Worm (Caenorhabditis elegans) whole organism, young adult: ENCODE data around the gene str-68.

Experiments used
- B0035.1 ChIP-seq: sonication (generic microtip); optimal IDR thresholded peaks from 2 replicates; lab custom pipeline; 2016; ENCODE audit warnings: missing genetic modification characterization, mild to moderate bottlenecking, missing compliant biosample characterization, missing genotype, missing genetic modification reagents
- B0261.1 ChIP-seq: sonication (generic microtip); optimal IDR thresholded peaks from 2 replicates; lab custom pipeline; 2016; ENCODE audit warnings: mild to moderate bottlenecking, missing genetic modification characterization, moderate library complexity, missing compliant biosample characterization
- F10E7.11 ChIP-seq: sonication (generic microtip); optimal IDR thresholded peaks from 2 replicates; lab custom pipeline; 2017; ENCODE audit warnings: mild to moderate bottlenecking, missing genetic modification characterization, moderate library complexity, missing compliant biosample characterization
- F49E8.2 ChIP-seq: sonication (generic microtip); optimal IDR thresholded peaks from 3 replicates; lab custom pipeline; 2017; ENCODE audit warnings: missing genetic modification characterization, mild to moderate bottlenecking, missing compliant biosample characterization, antibody characterized with exemption, moderate library complexity; ENCODE audit not compliant: insufficient read depth
- F57C9.4 ChIP-seq: sonication (generic microtip); optimal IDR thresholded peaks from 2 replicates; lab custom pipeline; 2017; ENCODE audit warnings: mild to moderate bottlenecking, missing genetic modification characterization, missing compliant biosample characterization
- K11D2.4 ChIP-seq: fragments of 200-800 bp; sonication (Bioruptor generic); IDR thresholded peaks from 2 replicates; pipeline ENCODE4 v1.3.6; 2022; ENCODE audit warnings: missing genetic modification reagents, missing genetic modification characterization, missing compliant biosample characterization
- T26A5.8 ChIP-seq: sonication (generic microtip); optimal IDR thresholded peaks from 2 replicates; lab custom pipeline; 2016; ENCODE audit warnings: missing genetic modification characterization, missing compliant biosample characterization
- Y67H2A.10 ChIP-seq: fragments of 200-800 bp; sonication (Bioruptor generic); conservative IDR thresholded peaks from 2 replicates; pipeline ENCODE4 v1.3.6; 2022; ENCODE audit warnings: missing genetic modification reagents, missing genetic modification characterization, missing compliant biosample characterization
- ZK185.1 ChIP-seq: sonication (generic microtip); optimal IDR thresholded peaks from 2 replicates; lab custom pipeline; 2016; ENCODE audit warnings: mild to moderate bottlenecking, missing genetic modification characterization, missing compliant biosample characterization; ENCODE audit not compliant: poor library complexity, severe bottlenecking
- atf-7 ChIP-seq: sonication (generic microtip); optimal IDR thresholded peaks from 2 replicates; lab custom pipeline; 2017; ENCODE audit warnings: mild to moderate bottlenecking, missing genetic modification characterization, missing compliant biosample characterization
- athp-1 ChIP-seq: sonication (generic microtip); optimal IDR thresholded peaks from 2 replicates; lab custom pipeline; 2017; ENCODE audit warnings: mild to moderate bottlenecking, missing genetic modification characterization, missing compliant biosample characterization
- bed-1 ChIP-seq: fragments of 200-800 bp; sonication (Bioruptor generic); IDR thresholded peaks from 2 replicates; pipeline ENCODE4 v1.3.6; 2022; ENCODE audit warnings: missing genetic modification reagents, missing genetic modification characterization, missing compliant biosample characterization
- bed-2 ChIP-seq: fragments of 200-800 bp; sonication (Bioruptor generic); IDR thresholded peaks from 2 replicates; pipeline ENCODE4 v1.3.6; 2022; ENCODE audit warnings: missing genetic modification reagents, missing genetic modification characterization, missing compliant biosample characterization
- ccch-3 ChIP-seq: fragments of 200-800 bp; sonication (Bioruptor generic); optimal IDR thresholded peaks from 2 replicates; lab custom pipeline; 2018; ENCODE audit warnings: mild to moderate bottlenecking, missing genetic modification characterization, missing compliant biosample characterization
- ceh-27 ChIP-seq: fragments of 200-800 bp; sonication (Bioruptor generic); optimal IDR thresholded peaks from 2 replicates; lab custom pipeline; 2018; ENCODE audit warnings: mild to moderate bottlenecking, missing genetic modification characterization, moderate library complexity, missing compliant biosample characterization
- ceh-58 ChIP-seq: fragments of 200-800 bp; sonication (Bioruptor generic); IDR thresholded peaks from 2 replicates; pipeline ENCODE4 v1.3.6; 2022; ENCODE audit warnings: missing genetic modification characterization, missing compliant biosample characterization
- dox-1 ChIP-seq: fragments of 200-800 bp; sonication (Bioruptor generic); IDR thresholded peaks from 2 replicates; pipeline ENCODE4 v1.3.6; 2022; ENCODE audit warnings: missing genetic modification reagents, missing genetic modification characterization, missing compliant biosample characterization
- egrh-3 ChIP-seq: fragments of 200-800 bp; sonication (Bioruptor generic); IDR thresholded peaks from 2 replicates; pipeline ENCODE4 v1.3.6; 2022; ENCODE audit warnings: missing genetic modification reagents, missing genetic modification characterization, missing compliant biosample characterization
- ekl-4 ChIP-seq: fragments of 200-800 bp; sonication (Bioruptor generic); IDR thresholded peaks from 2 replicates; pipeline ENCODE4 v1.3.6; 2022; ENCODE audit warnings: missing genetic modification reagents, missing genetic modification characterization, missing compliant biosample characterization
- hmg-1.2 ChIP-seq: fragments of 200-800 bp; sonication (Bioruptor generic); IDR thresholded peaks from 2 replicates; pipeline ENCODE4 v1.3.6; 2022; ENCODE audit warnings: missing genetic modification reagents, missing genetic modification characterization, missing compliant biosample characterization
- hmg-20 ChIP-seq: fragments of 200-800 bp; sonication (Bioruptor generic); IDR thresholded peaks from 2 replicates; pipeline ENCODE4 v1.3.6; 2022; ENCODE audit warnings: missing genetic modification reagents, missing genetic modification characterization, missing compliant biosample characterization
- lin-26 ChIP-seq: fragments of 200-800 bp; sonication (Bioruptor generic); IDR thresholded peaks from 2 replicates; pipeline ENCODE4 v1.3.6; 2022; ENCODE audit warnings: missing genetic modification reagents, missing genetic modification characterization, missing compliant biosample characterization
- lin-35 ChIP-seq, 3 experiments: fragments of 150-350 bp in 2 of 3; sonication (generic microtip) in 1 of 3; optimal IDR thresholded peaks; 2 replicates each; lab custom pipeline; 2014 to 2018; ENCODE audit warnings: missing biosample characterization in 3 of 3, missing genetic modification characterization in 3 of 3, missing genetic modification reagents in 3 of 3
- lir-1 ChIP-seq: fragments of 200-800 bp; sonication (Bioruptor generic); conservative IDR thresholded peaks from 2 replicates; pipeline ENCODE4 v1.3.6; 2022; ENCODE audit warnings: missing genetic modification reagents, missing genetic modification characterization, missing compliant biosample characterization
- madf-6 ChIP-seq: fragments of 200-800 bp; sonication (Bioruptor generic); IDR thresholded peaks from 2 replicates; pipeline ENCODE4 v1.3.6; 2022; ENCODE audit warnings: missing genetic modification reagents, missing genetic modification characterization, missing compliant biosample characterization
- mel-28 ChIP-seq: sonication (generic microtip); optimal IDR thresholded peaks from 2 replicates; lab custom pipeline; 2016; ENCODE audit warnings: borderline replicate concordance, mild to moderate bottlenecking, missing genetic modification characterization, missing compliant biosample characterization
- nfya-1 ChIP-seq: sonication (generic microtip); optimal IDR thresholded peaks from 2 replicates; lab custom pipeline; 2017; ENCODE audit warnings: antibody characterized with exemption, missing compliant biosample characterization, missing genetic modification characterization, borderline replicate concordance; ENCODE audit not compliant: insufficient read depth
- nhr-179 ChIP-seq: sonication (generic microtip); optimal IDR thresholded peaks from 2 replicates; lab custom pipeline; 2016; ENCODE audit warnings: mild to moderate bottlenecking, missing genetic modification characterization, missing compliant biosample characterization
- nhr-90 ChIP-seq: sonication (generic microtip); optimal IDR thresholded peaks from 2 replicates; lab custom pipeline; 2016; ENCODE audit warnings: missing genotype, mild to moderate bottlenecking, missing genetic modification characterization, missing compliant biosample characterization
- pbrm-1 ChIP-seq: fragments of 200-800 bp; sonication (Bioruptor generic); IDR thresholded peaks from 2 replicates; pipeline ENCODE4 v1.3.6; 2022; ENCODE audit warnings: missing genetic modification reagents, missing genetic modification characterization, missing compliant biosample characterization
- sea-2 ChIP-seq: fragments of 200-800 bp; sonication (Bioruptor generic); IDR thresholded peaks from 2 replicates; pipeline ENCODE4 v1.3.6; 2022; ENCODE audit warnings: missing genetic modification characterization, missing compliant biosample characterization
- snpc-1.1 ChIP-seq: sonication (generic microtip); optimal IDR thresholded peaks from 2 replicates; lab custom pipeline; 2017; ENCODE audit warnings: missing genetic modification characterization, mild to moderate bottlenecking, missing compliant biosample characterization, antibody characterized with exemption, moderate library complexity, missing genotype, missing genetic modification reagents; ENCODE audit not compliant: insufficient read depth
- snpc-1.3 ChIP-seq: sonication (generic microtip); optimal IDR thresholded peaks from 2 replicates; lab custom pipeline; 2017; ENCODE audit warnings: missing genetic modification characterization, mild to moderate bottlenecking, missing compliant biosample characterization, antibody characterized with exemption, moderate library complexity, missing genotype, missing genetic modification reagents; ENCODE audit not compliant: insufficient read depth
- snpc-3.4 ChIP-seq: sonication (generic microtip); optimal IDR thresholded peaks from 2 replicates; lab custom pipeline; 2017; ENCODE audit warnings: missing genetic modification characterization, mild to moderate bottlenecking, missing compliant biosample characterization, antibody characterized with exemption, moderate library complexity, missing genotype, missing genetic modification reagents
- tbx-9 ChIP-seq: sonication (generic microtip); optimal IDR thresholded peaks from 2 replicates; lab custom pipeline; 2016; ENCODE audit warnings: borderline replicate concordance, missing genetic modification characterization, inconsistent platforms, missing compliant biosample characterization
- unc-62 ChIP-seq: fragments of 150-350 bp; optimal IDR thresholded peaks from 2 replicates; lab custom pipeline; 2014; ENCODE audit warnings: missing biosample characterization, missing genetic modification reagents, missing genetic modification characterization
- xnd-1 ChIP-seq: sonication (generic microtip); optimal IDR thresholded peaks from 2 replicates; lab custom pipeline; 2016; ENCODE audit warnings: missing genotype, missing genetic modification reagents, missing genetic modification characterization, missing compliant biosample characterization
- zfh-2 ChIP-seq: fragments of 200-800 bp; sonication (Bioruptor generic); conservative IDR thresholded peaks from 2 replicates; pipeline ENCODE4 v1.3.6; 2022; ENCODE audit warnings: missing genetic modification reagents, missing genetic modification characterization, missing compliant biosample characterization
- ztf-28 ChIP-seq: fragments of 200-800 bp; sonication (Bioruptor generic); IDR thresholded peaks from 2 replicates; pipeline ENCODE4 v1.3.6; 2022; ENCODE audit warnings: missing genetic modification reagents, missing genetic modification characterization, missing compliant biosample characterization

str-68 gene

ce11 chrV:3138488-3138887, 31.1 kb upstream of the str-68 start, which contains the start of the genes irld-3 and F02C9.1:
Gene irld-3, minus strand, starts transcription at chrV:3138588.
Gene F02C9.1, plus strand, starts transcription at chrV:3138703.
- TF ChIP-seq snpc-3.4 (no peak), K11D2.4 (no peak), ceh-58 (GFP tag; lab: Robert Waterston, UW) (no peak), F49E8.2 (tag; lab: Kevin White, UChicago) (no peak), F57C9.4 (no peak), ztf-28 (GFP tag; lab: Robert Waterston, UW) (no peak), ZK185.1 (tag; lab: Kevin White, UChicago) (no peak), ceh-27 (GFP tag; lab: Kevin White, UChicago) (no peak)
- TF ChIP-seq, all 124 proteins: peak for 0

DNA sequence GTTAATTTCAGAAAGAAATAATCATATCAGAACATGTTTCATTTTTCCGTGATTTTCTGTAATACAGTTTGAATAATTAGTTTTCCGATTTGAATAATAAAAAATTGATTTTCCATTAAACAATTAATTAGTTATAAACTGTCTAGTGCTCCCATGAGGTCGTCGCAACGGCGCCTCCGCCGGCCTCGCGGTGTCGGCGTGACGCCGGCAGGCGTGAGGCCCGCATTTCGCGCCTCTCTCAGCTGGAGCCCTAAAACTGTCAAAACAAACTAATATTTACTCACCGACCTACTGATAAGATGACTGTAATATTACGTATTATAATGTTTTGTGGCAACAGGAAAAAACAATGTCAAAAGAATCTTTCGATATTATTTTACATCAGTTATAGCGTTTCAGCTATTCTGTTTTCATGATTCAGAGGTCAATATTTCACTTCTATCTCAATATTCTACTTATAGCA, 26.0 kb upstream of the str-68 start, which contains the start of gene F02C9.2:
F02C9.2 (plus strand) TSS at position 413 of the 463 bp plus-strand sequence.
- TF ChIP-seq atf-7 (tag; lab: Kevin White, UChicago) (no peak), zfh-2 (peak; percentile 81), hmg-1.2 (GFP tag; lab: Robert Waterston, UW) (no peak), egrh-3 (peak; percentile 41; the same call in 1 of the 2 replicates), ccch-3 (GFP tag; lab: Kevin White, UChicago) (no peak)

DNA sequence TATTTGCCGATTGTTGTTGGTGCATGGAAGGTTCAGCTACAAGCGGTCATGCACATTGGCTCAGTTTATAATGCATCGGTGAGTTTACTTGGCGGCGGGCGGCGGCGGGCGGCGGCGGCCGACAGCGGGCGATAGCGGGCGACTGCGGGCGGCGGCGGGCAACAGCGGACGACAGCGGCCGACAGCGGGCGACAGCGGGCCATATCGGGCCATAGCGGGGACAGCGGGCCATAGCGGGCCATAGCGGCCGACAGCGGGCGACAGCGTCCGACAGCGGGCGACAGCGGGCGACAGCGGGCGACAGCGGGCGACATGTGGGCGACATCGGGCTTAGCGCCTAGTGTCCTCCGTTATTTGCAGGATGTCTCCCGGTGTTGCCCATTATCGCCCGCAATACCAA, 24.8 kb upstream of the str-68 start:
- TF ChIP-seq hmg-20 (GFP tag; lab: Robert Waterston, UW) (no peak), zfh-2 (peak; percentile 97), snpc-3.4 (no peak), lin-26 (GFP tag; lab: Robert Waterston, UW) (0 out of 2 replicates have a peak, but pooled peaks have one; percentile 47), unc-62 (no peak), sea-2 (GFP tag; lab: Robert Waterston, UW) (peak; percentile 45; the same call in 1 of the 2 replicates), ztf-28 (GFP tag; lab: Robert Waterston, UW) (0 out of 2 replicates have a peak, but pooled peaks have one; percentile 17), nfya-1 (no peak), athp-1 (tag; lab: Kevin White, UChicago) (no peak), B0261.1 (no peak), egrh-3 (peak; percentile 98), bed-1 (GFP tag; lab: Robert Waterston, UW) (no peak), lin-35 (GFP tag; optimal IDR thresholded peaks at IDR 0.05; lab: Kevin White, UChicago) (no peak), T26A5.8 (tag; lab: Kevin White, UChicago) (no peak), dox-1 (GFP tag; lab: Robert Waterston, UW) (peak; percentile 13; the same call in 1 of the 2 replicates), ekl-4 (GFP tag; lab: Robert Waterston, UW) (no peak), F10E7.11 (peak; percentile 38), bed-2 (peak; percentile 22; the same call in 1 of the 2 replicates)
- TF ChIP-seq, all 124 proteins: peak for 8

ce11 chrV:3128803-3129202, 21.5 kb upstream of the str-68 start, which contains the start of gene tat-6:
Gene tat-6, plus strand, starts transcription at chrV:3129103.
- no peak for TF ChIP-seq ceh-27 (GFP tag; lab: Kevin White, UChicago)
- no peak for TF ChIP-seq pbrm-1
- TF ChIP-seq madf-6 (GFP tag; lab: Robert Waterston, UW) = no peak
- no peak for TF ChIP-seq nhr-90
- TF ChIP-seq mel-28 (tag; lab: Kevin White, UChicago) = no peak
- TF ChIP-seq ceh-58 (GFP tag; lab: Robert Waterston, UW) = no peak
- TF ChIP-seq sea-2 (GFP tag; lab: Robert Waterston, UW) = no peak
- no peak for TF ChIP-seq F57C9.4
- no peak for TF ChIP-seq B0035.1 (tag; lab: Kevin White, UChicago)
- TF ChIP-seq unc-62 = no peak
- TF ChIP-seq tbx-9 (tag; lab: Kevin White, UChicago) = no peak
- TF ChIP-seq snpc-1.3 (tag; lab: Kevin White, UChicago) = no peak
- TF ChIP-seq athp-1 (tag; lab: Kevin White, UChicago) = no peak
- no peak for TF ChIP-seq lir-1
- TF ChIP-seq nhr-179 (tag; lab: Kevin White, UChicago) = no peak
- TF ChIP-seq Y67H2A.10 (GFP tag; lab: Robert Waterston, UW) = no peak
- TF ChIP-seq xnd-1 (tag; lab: Kevin White, UChicago) = no peak
- no peak for TF ChIP-seq bed-2
- TF ChIP-seq snpc-1.1 (tag; lab: Kevin White, UChicago) = no peak
